Worm (Caenorhabditis elegans) whole organism, early embryonic: ENCODE results near the gene nep-26.

ENCODE experiments used
- aly-1 ChIP-seq: sonication (generic microtip); optimal IDR thresholded peaks from 2 replicates; lab custom pipeline; 2016; ENCODE audit warnings: missing genetic modification characterization, missing compliant biosample characterization
- ama-1 ChIP-seq: fragments of 150-350 bp; optimal IDR thresholded peaks from 2 replicates; lab custom pipeline; 2014
- ceh-13 ChIP-seq: fragments of 200-800 bp; sonication (Bioruptor generic); optimal IDR thresholded peaks from 2 replicates; lab custom pipeline; 2018; ENCODE audit warnings: mild to moderate bottlenecking, missing genetic modification characterization, missing compliant biosample characterization
- ceh-36 ChIP-seq: sonication (generic microtip); optimal IDR thresholded peaks from 2 replicates; lab custom pipeline; 2016; ENCODE audit warnings: missing genetic modification characterization, inconsistent platforms, missing compliant biosample characterization
- ets-7 ChIP-seq: sonication (generic microtip); optimal IDR thresholded peaks from 2 replicates; lab custom pipeline; 2016; ENCODE audit warnings: missing genotype, missing genetic modification characterization, missing compliant biosample characterization
- flt-1 ChIP-seq: fragments of 200-800 bp; sonication (Bioruptor generic); IDR thresholded peaks from 2 replicates; pipeline ENCODE4 v1.3.6; 2022; ENCODE audit warnings: missing genetic modification characterization, missing compliant biosample characterization
- hmbx-1 ChIP-seq: sonication (generic microtip); optimal IDR thresholded peaks from 2 replicates; lab custom pipeline; 2016; ENCODE audit warnings: mild to moderate bottlenecking, missing genetic modification characterization, missing compliant biosample characterization
- hmg-4 ChIP-seq: fragments of 200-800 bp; sonication (Bioruptor generic); optimal IDR thresholded peaks from 2 replicates; lab custom pipeline; 2018; ENCODE audit warnings: mild to moderate bottlenecking, missing genetic modification characterization, missing compliant biosample characterization
- hnd-1 ChIP-seq: sonication (generic microtip); optimal IDR thresholded peaks from 2 replicates; lab custom pipeline; 2016; ENCODE audit warnings: missing genetic modification characterization, missing compliant biosample characterization
- scrt-1 ChIP-seq: fragments of 200-800 bp; sonication (Bioruptor generic); IDR thresholded peaks from 2 replicates; pipeline ENCODE4 v1.3.6; 2022; ENCODE audit warnings: missing genetic modification characterization, missing compliant biosample characterization
- sea-1 ChIP-seq: fragments of 200-800 bp; sonication (Bioruptor generic); conservative IDR thresholded peaks from 2 replicates; pipeline ENCODE4 v1.3.6; 2022; ENCODE audit warnings: missing genetic modification characterization, missing compliant biosample characterization
- tbx-37 ChIP-seq: fragments of 200-800 bp; sonication (Bioruptor generic); conservative IDR thresholded peaks from 2 replicates; pipeline ENCODE4 v1.3.6; 2022; ENCODE audit warnings: missing genetic modification reagents, missing genetic modification characterization, missing compliant biosample characterization
- tra-4 ChIP-seq: sonication (generic microtip); optimal IDR thresholded peaks from 2 replicates; lab custom pipeline; 2017; ENCODE audit warnings: missing genetic modification characterization, missing compliant biosample characterization

- TF ChIP-seq tbx-37 (GFP tag; lab: Robert Waterston, UW) (no peak), ama-1 (lab: Kevin White, UChicago) (no peak), hnd-1 (tag; lab: Kevin White, UChicago) (no peak), ceh-36 (tag; lab: Kevin White, UChicago) (no peak), hmg-4 (GFP tag; lab: Kevin White, UChicago) (no peak), sea-1 (no peak), scrt-1 (GFP tag; lab: Robert Waterston, UW) (no peak), flt-1 (no peak), tra-4 (tag; lab: Kevin White, UChicago) (no peak), ets-7 (tag; lab: Kevin White, UChicago) (no peak), hmbx-1 (no peak), aly-1 (tag; lab: Kevin White, UChicago) (no peak), ceh-13 (GFP tag; lab: Kevin White, UChicago) (no peak)
Observed at ce11 chrII:10270052-10270451, 29.9 kb downstream of the nep-26 start, which contains the start of gene F54B3.2.
